Fruit fly (Drosophila melanogaster): ENCODE measurements around the gene CG14302.

dm6 chr3R:18741027-18741843 lies 8.8 kb downstream of the CG14302 start:
- TF ChIP-seq CTCF (optimal IDR thresholded peaks at IDR 0.05) (no peak), CG8478 (optimal IDR thresholded peaks at IDR 0.05) (no peak)
